Worm (Caenorhabditis elegans) whole organism, young adult: ENCODE measurements around the gene F47E1.4.

Experiments
- F23B12.7 ChIP-seq: sonication (generic microtip); optimal IDR thresholded peaks from 2 replicates; lab custom pipeline; 2017; ENCODE audit warnings: missing genetic modification characterization, mild to moderate bottlenecking, missing compliant biosample characterization, antibody characterized with exemption, moderate library complexity; ENCODE audit not compliant: insufficient read depth
- ZK185.1 ChIP-seq: sonication (generic microtip); optimal IDR thresholded peaks from 2 replicates; lab custom pipeline; 2016; ENCODE audit warnings: mild to moderate bottlenecking, missing genetic modification characterization, missing compliant biosample characterization; ENCODE audit not compliant: poor library complexity, severe bottlenecking
- aptf-3 ChIP-seq: fragments of 200-800 bp; sonication (Bioruptor generic); IDR thresholded peaks from 2 replicates; pipeline ENCODE4 v1.3.6; 2022; ENCODE audit warnings: missing genetic modification characterization, missing compliant biosample characterization
- efl-1 ChIP-seq: fragments of 150-350 bp; optimal IDR thresholded peaks from 2 replicates; lab custom pipeline; 2014; ENCODE audit warnings: missing biosample characterization, missing genetic modification reagents, missing genetic modification characterization
- lag-1 ChIP-seq: fragments of 200-800 bp; sonication (Bioruptor generic); IDR thresholded peaks from 2 replicates; pipeline ENCODE4 v1.3.6; 2022; ENCODE audit warnings: missing genetic modification reagents, missing genetic modification characterization, missing compliant biosample characterization
- lin-54 ChIP-seq: fragments of 200-800 bp; sonication (Bioruptor generic); optimal IDR thresholded peaks from 2 replicates; lab custom pipeline; 2018; ENCODE audit warnings: mild to moderate bottlenecking, missing genetic modification characterization, missing compliant biosample characterization
- nhr-80 ChIP-seq: sonication (generic microtip); optimal IDR thresholded peaks from 2 replicates; lab custom pipeline; 2016; ENCODE audit warnings: missing genetic modification characterization, missing compliant biosample characterization
- ztf-6 ChIP-seq: fragments of 200-800 bp; sonication (Bioruptor generic); IDR thresholded peaks from 2 replicates; pipeline ENCODE4 v1.3.6; 2022; ENCODE audit warnings: missing genetic modification reagents, missing genetic modification characterization, missing compliant biosample characterization

ce11 chrX:9107866-9108265 is 45.2 kb downstream of the F47E1.4 start:
- no peak for TF ChIP-seq lag-1 (GFP tag; lab: Robert Waterston, UW)
- TF ChIP-seq nhr-80 (tag; lab: Kevin White, UChicago) = no peak
- TF ChIP-seq aptf-3 (GFP tag; lab: Robert Waterston, UW) = no peak
- TF ChIP-seq efl-1 (GFP tag; lab: Kevin White, UChicago) = no peak
- no peak for TF ChIP-seq F23B12.7 (tag; lab: Kevin White, UChicago)
- TF ChIP-seq ZK185.1 (tag; lab: Kevin White, UChicago) = no peak
- TF ChIP-seq lin-54 (GFP tag; lab: Kevin White, UChicago) = no peak
- TF ChIP-seq ztf-6 = no peak
